Fruit fly (Drosophila melanogaster) whole organism, embryonic: ENCODE measurements around the gene Rtca.

Experiments used
- Aef1 ChIP-seq: fragments of 200-800 bp; sonication (Bioruptor generic); IDR thresholded peaks from 3 replicates; pipeline ENCODE4 v1.3.6; 2022; ENCODE audit warnings: missing biosample characterization, missing genetic modification characterization
- Bdp1 ChIP-seq: fragments of 200-800 bp; sonication (Bioruptor generic); optimal IDR thresholded peaks from 3 replicates; lab custom pipeline; 2016; ENCODE audit warnings: missing biosample characterization, missing genetic modification characterization
- CG10431 ChIP-seq: fragments of 200-800 bp; sonication (Bioruptor generic); optimal IDR thresholded peaks from 3 replicates; lab custom pipeline; 2018; ENCODE audit warnings: missing biosample characterization, mild to moderate bottlenecking, missing genetic modification characterization
- CG10959 ChIP-seq: fragments of 200-800 bp; sonication (Bioruptor generic); IDR thresholded peaks from 2 replicates; pipeline ENCODE4 v1.3.6; 2022; ENCODE audit warnings: missing biosample characterization, missing genetic modification characterization
- CG11093 ChIP-seq: fragments of 200-800 bp; sonication (Bioruptor generic); IDR thresholded peaks from 3 replicates; pipeline ENCODE4 v1.3.6; 2022; ENCODE audit warnings: missing biosample characterization, missing genetic modification characterization
- CG11504 ChIP-seq: fragments of 200-800 bp; sonication (Bioruptor generic); optimal IDR thresholded peaks from 3 replicates; lab custom pipeline; 2019; ENCODE audit warnings: missing biosample characterization, mild to moderate bottlenecking, missing genetic modification characterization, moderate library complexity
- CG11695 ChIP-seq: fragments of 200-800 bp; sonication (Bioruptor generic); IDR thresholded peaks from 3 replicates; pipeline ENCODE4 v1.3.6; 2022; ENCODE audit warnings: missing biosample characterization, missing genetic modification characterization
- CG11723 ChIP-seq: fragments of 200-800 bp; sonication (Bioruptor generic); optimal IDR thresholded peaks from 2 replicates; lab custom pipeline; 2017; ENCODE audit warnings: missing biosample characterization, mild to moderate bottlenecking, missing genetic modification characterization
- CG12104 ChIP-seq: fragments of 200-800 bp; sonication (Bioruptor generic); optimal IDR thresholded peaks from 3 replicates; lab custom pipeline; 2016; ENCODE audit warnings: missing biosample characterization, missing genetic modification characterization
- CG13775 ChIP-seq: fragments of 200-800 bp; sonication (Bioruptor generic); optimal IDR thresholded peaks from 3 replicates; lab custom pipeline; 2017; ENCODE audit warnings: missing biosample characterization, mild to moderate bottlenecking, missing genetic modification characterization
- CG14860 ChIP-seq: fragments of 200-800 bp; sonication (Bioruptor generic); IDR thresholded peaks from 3 replicates; pipeline ENCODE4 v1.3.6; 2022; ENCODE audit warnings: missing biosample characterization, missing genetic modification characterization; ENCODE audit not compliant: partially characterized antibody
- CG2889 ChIP-seq: fragments of 200-800 bp; sonication (Bioruptor generic); IDR thresholded peaks from 3 replicates; pipeline ENCODE4 v1.3.6; 2022; ENCODE audit warnings: missing biosample characterization, missing genetic modification characterization
- CG33213 ChIP-seq: fragments of 200-800 bp; sonication (Bioruptor generic); optimal IDR thresholded peaks from 3 replicates; lab custom pipeline; 2016; ENCODE audit warnings: missing biosample characterization, missing genetic modification characterization
- CG3838 ChIP-seq: fragments of 200-800 bp; sonication (Bioruptor generic); optimal IDR thresholded peaks from 3 replicates; lab custom pipeline; 2016; ENCODE audit warnings: missing biosample characterization, missing genetic modification characterization
- CG4282 ChIP-seq: fragments of 200-800 bp; sonication (Bioruptor generic); optimal IDR thresholded peaks from 2 replicates; lab custom pipeline; 2016; ENCODE audit warnings: missing biosample characterization, missing genetic modification characterization
- CG4820 ChIP-seq: fragments of 200-800 bp; sonication (Bioruptor generic); optimal IDR thresholded peaks from 3 replicates; lab custom pipeline; 2016; ENCODE audit warnings: missing biosample characterization, missing genetic modification characterization
- CG6683 ChIP-seq: fragments of 200-800 bp; sonication (Bioruptor generic); optimal IDR thresholded peaks from 2 replicates; lab custom pipeline; 2017; ENCODE audit warnings: missing biosample characterization, mild to moderate bottlenecking, missing genetic modification characterization, missing genetic modification reagents
- CG6813 ChIP-seq: fragments of 200-800 bp; sonication (Bioruptor generic); optimal IDR thresholded peaks from 2 replicates; lab custom pipeline; 2017; ENCODE audit warnings: missing biosample characterization, missing genetic modification characterization, mild to moderate bottlenecking, moderate library complexity, missing genetic modification reagents
- CG6854 ChIP-seq: fragments of 200-800 bp; sonication (Bioruptor generic); optimal IDR thresholded peaks from 3 replicates; lab custom pipeline; 2017; ENCODE audit warnings: missing biosample characterization, mild to moderate bottlenecking, missing genetic modification characterization
- CG7271 ChIP-seq: fragments of 200-800 bp; sonication (Bioruptor generic); optimal IDR thresholded peaks from 2 replicates; lab custom pipeline; 2018; ENCODE audit warnings: missing biosample characterization, mild to moderate bottlenecking, missing genetic modification characterization, moderate library complexity
- CG7745 ChIP-seq: fragments of 200-800 bp; sonication (Bioruptor generic); optimal IDR thresholded peaks from 2 replicates; lab custom pipeline; 2018; ENCODE audit warnings: missing biosample characterization, mild to moderate bottlenecking, missing genetic modification characterization, moderate library complexity
- CG8359 ChIP-seq: fragments of 200-800 bp; sonication (Bioruptor generic); optimal IDR thresholded peaks from 2 replicates; lab custom pipeline; 2017; ENCODE audit warnings: missing biosample characterization, mild to moderate bottlenecking, missing genetic modification characterization, borderline replicate concordance
- CG9797 ChIP-seq: fragments of 200-800 bp; sonication (Bioruptor generic); optimal IDR thresholded peaks from 3 replicates; lab custom pipeline; 2018; ENCODE audit warnings: missing biosample characterization, mild to moderate bottlenecking, missing genetic modification characterization
- Deaf1 ChIP-seq: fragments of 200-800 bp; optimal IDR thresholded peaks from 3 replicates; lab custom pipeline; 2019; ENCODE audit warnings: missing biosample characterization, mild to moderate bottlenecking, missing genetic modification characterization, moderate library complexity
- E2f2 ChIP-seq: fragments of 200-800 bp; sonication (Bioruptor generic); IDR thresholded peaks from 2 replicates; pipeline ENCODE4 v1.3.6; 2022; ENCODE audit warnings: missing biosample characterization, missing genetic modification characterization
- Eip74EF ChIP-seq, 2 experiments: fragments of 200-800 bp in 1 of 2; fragments of >200 bp in 1 of 2; sonication (Bioruptor generic) in 1 of 2; optimal IDR thresholded peaks; 2 replicates each; lab custom pipeline; 2017 to 2019; ENCODE audit warnings: missing biosample characterization in 2 of 2, missing genetic modification characterization in 2 of 2, mild to moderate bottlenecking in 1 of 2, moderate library complexity in 1 of 2
- Fer2 ChIP-seq: fragments of 200-800 bp; sonication (Bioruptor generic); optimal IDR thresholded peaks from 2 replicates; lab custom pipeline; 2018; ENCODE audit warnings: missing biosample characterization, mild to moderate bottlenecking, missing genetic modification characterization, moderate library complexity
- GATAe ChIP-seq: fragments of 200-800 bp; sonication (Bioruptor generic); conservative IDR thresholded peaks from 2 replicates; pipeline ENCODE4 v1.3.6; 2022; ENCODE audit warnings: missing biosample characterization, missing genetic modification characterization
- Gug ChIP-seq: fragments of 200-800 bp; sonication (Bioruptor generic); IDR thresholded peaks from 4 replicates; pipeline ENCODE4 v1.3.6; 2022; ENCODE audit warnings: missing biosample characterization, missing genetic modification characterization
- Kr ChIP-seq: fragments of 200-800 bp; sonication (Bioruptor generic); optimal IDR thresholded peaks from 2 replicates; lab custom pipeline; 2017; ENCODE audit warnings: missing biosample characterization, mild to moderate bottlenecking, missing genetic modification characterization
- Lpt ChIP-seq: fragments of >200 bp; optimal IDR thresholded peaks from 2 replicates; lab custom pipeline; 2018; ENCODE audit warnings: missing biosample characterization, missing genetic modification characterization
- Max ChIP-seq: fragments of 200-800 bp; sonication (Bioruptor generic); optimal IDR thresholded peaks from 2 replicates; lab custom pipeline; 2016; ENCODE audit warnings: missing biosample characterization, mild to moderate bottlenecking, missing genetic modification characterization
- Mrtf ChIP-seq: fragments of 200-800 bp; sonication (Bioruptor generic); IDR thresholded peaks from 3 replicates; pipeline ENCODE4 v1.3.6; 2022; ENCODE audit warnings: missing biosample characterization, missing genetic modification characterization
- Sox100B ChIP-seq: fragments of 200-800 bp; sonication (Bioruptor generic); optimal IDR thresholded peaks from 3 replicates; lab custom pipeline; 2018; ENCODE audit warnings: missing biosample characterization, mild to moderate bottlenecking, missing genetic modification characterization
- amos ChIP-seq: fragments of 200-800 bp; sonication (Bioruptor generic); IDR thresholded peaks from 2 replicates; pipeline ENCODE4 v1.3.6; 2022; ENCODE audit warnings: missing biosample characterization, missing genetic modification characterization; ENCODE audit not compliant: partially characterized antibody
- ara ChIP-seq: fragments of 200-800 bp; sonication (Bioruptor generic); IDR thresholded peaks from 2 replicates; pipeline ENCODE4 v1.3.6; 2022; ENCODE audit warnings: missing biosample characterization, missing genetic modification characterization
- dimm ChIP-seq: fragments of 200-800 bp; sonication (Bioruptor generic); IDR thresholded peaks from 2 replicates; pipeline ENCODE4 v1.3.6; 2022; ENCODE audit warnings: missing biosample characterization, missing genetic modification characterization
- esg ChIP-seq: fragments of 200-800 bp; sonication (Bioruptor generic); conservative IDR thresholded peaks from 2 replicates; pipeline ENCODE4 v1.3.6; 2022; ENCODE audit warnings: missing biosample characterization, missing genetic modification characterization
- fd102C ChIP-seq: fragments of 200-800 bp; sonication (Bioruptor generic); optimal IDR thresholded peaks from 2 replicates; lab custom pipeline; 2018; ENCODE audit warnings: missing biosample characterization, mild to moderate bottlenecking, missing genetic modification characterization, moderate library complexity
- fd64A ChIP-seq: fragments of 200-800 bp; sonication (Bioruptor generic); optimal IDR thresholded peaks from 3 replicates; lab custom pipeline; 2018; ENCODE audit warnings: missing biosample characterization, mild to moderate bottlenecking, missing genetic modification characterization
- h ChIP-seq: fragments of >200 bp; optimal IDR thresholded peaks from 2 replicates; lab custom pipeline; 2017
- kay ChIP-seq: fragments of 200-800 bp; sonication (Bioruptor generic); optimal IDR thresholded peaks from 2 replicates; lab custom pipeline; 2016; ENCODE audit warnings: missing biosample characterization, missing genetic modification characterization
- org-1 ChIP-seq: fragments of 200-800 bp; sonication (Bioruptor generic); optimal IDR thresholded peaks from 2 replicates; lab custom pipeline; 2017; ENCODE audit warnings: missing biosample characterization, missing genetic modification characterization
- pho ChIP-seq: fragments of 200-800 bp; sonication (Bioruptor generic); optimal IDR thresholded peaks from 2 replicates; lab custom pipeline; 2016; ENCODE audit warnings: missing biosample characterization, missing genetic modification characterization
- pnt ChIP-seq: fragments of 200-800 bp; sonication (Bioruptor generic); optimal IDR thresholded peaks from 3 replicates; lab custom pipeline; 2016; ENCODE audit warnings: missing biosample characterization, missing genetic modification characterization
- run ChIP-seq: fragments of 200-800 bp; sonication (Bioruptor generic); optimal IDR thresholded peaks from 3 replicates; lab custom pipeline; 2018; ENCODE audit warnings: missing biosample characterization, mild to moderate bottlenecking, missing genetic modification characterization
- sna ChIP-seq: fragments of 200-800 bp; sonication (Bioruptor generic); IDR thresholded peaks from 2 replicates; pipeline ENCODE4 v1.3.6; 2022; ENCODE audit warnings: missing biosample characterization, missing genetic modification characterization; ENCODE audit not compliant: partially characterized antibody
- tll ChIP-seq, 2 experiments: fragments of 200-800 bp in 1 of 2; fragments of >200 bp in 1 of 2; sonication (Bioruptor generic) in 1 of 2; optimal IDR thresholded peaks; 2 replicates each; lab custom pipeline; 2017 to 2019; ENCODE audit warnings: missing biosample characterization in 2 of 2, missing genetic modification characterization in 2 of 2, mild to moderate bottlenecking in 1 of 2, moderate library complexity in 1 of 2
- tx ChIP-seq: fragments of 200-800 bp; sonication (Bioruptor generic); optimal IDR thresholded peaks from 2 replicates; lab custom pipeline; 2016; ENCODE audit warnings: missing biosample characterization, missing genetic modification characterization
- wor ChIP-seq: fragments of 200-800 bp; sonication (Bioruptor generic); IDR thresholded peaks from 2 replicates; pipeline ENCODE4 v1.3.6; 2022; ENCODE audit warnings: missing biosample characterization, missing genetic modification characterization
- zfh2 ChIP-seq: fragments of 200-800 bp; sonication (Bioruptor generic); optimal IDR thresholded peaks from 2 replicates; lab custom pipeline; 2016; ENCODE audit warnings: missing biosample characterization, missing genetic modification characterization

The Rtca gene

DNA sequence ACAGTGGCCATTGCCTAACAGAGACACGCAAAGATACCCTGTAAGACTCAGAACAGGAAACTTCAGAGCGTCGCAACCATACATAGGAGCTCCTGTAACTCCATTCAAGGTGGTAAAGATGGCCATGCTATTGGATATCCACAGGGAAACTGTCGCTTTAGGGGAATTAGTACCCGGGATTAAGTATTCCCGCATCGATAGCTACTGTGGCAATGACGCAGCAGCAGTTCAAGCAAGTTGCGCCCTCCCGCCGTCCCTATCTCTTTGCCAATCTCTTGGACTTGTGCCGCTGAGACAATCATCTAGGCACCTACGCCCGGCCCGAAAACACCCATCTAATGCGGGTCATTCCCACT lies 1.5 kb upstream of the Rtca start (continued):
- TF ChIP-seq CG11093 (GFP tag; lab: Robert Waterston, UW) (peak; percentile 62; the same call in 2 of the 3 replicates), pnt (GFP tag; lab: Kevin White, UChicago) (peak; percentile 56), CG7745 (tag; lab: Kevin White, UChicago) (no peak), zfh2 (GFP tag; lab: Kevin White, UChicago) (peak; percentile 73), Kr (GFP tag; lab: Kevin White, UChicago) (no peak), wor (GFP tag; lab: Robert Waterston, UW) (peak; percentile 34; the same call in 1 of the 2 replicates), CG14860 (no peak), Lpt (GFP tag; lab: Kevin White, UChicago) (no peak), run (tag; lab: Kevin White, UChicago) (no peak), CG10959 (GFP tag; lab: Robert Waterston, UW) (0 out of 2 replicates have a peak, but pooled peaks have one; percentile 13), ara (GFP tag; lab: Robert Waterston, UW) (no peak), CG7271 (tag; lab: Kevin White, UChicago) (no peak), Gug (GFP tag; lab: Robert Waterston, UW) (peak; percentile 63; the same call in 2 of the 4 replicates), CG11695 (GFP tag; lab: Robert Waterston, UW) (peak; percentile 81), CG13775 (peak; percentile 26), pho (GFP tag; lab: Kevin White, UChicago) (peak; percentile 25), kay (peak; percentile 98), Mrtf (GFP tag; lab: Robert Waterston, UW) (peak; percentile 76), CG8359 (GFP tag; lab: Kevin White, UChicago) (no peak), CG6854 (GFP tag; lab: Kevin White, UChicago) (peak; percentile 56), esg (GFP tag; lab: Robert Waterston, UW) (peak; percentile 75), E2f2 (GFP tag; lab: Robert Waterston, UW) (peak; percentile 43), CG12104 (GFP tag; lab: Kevin White, UChicago) (peak; percentile 9), CG2889 (GFP tag; lab: Robert Waterston, UW) (no peak), dimm (GFP tag; lab: Robert Waterston, UW) (0 out of 2 replicates have a peak, but pooled peaks have one; percentile 23), Aef1 (GFP tag; lab: Robert Waterston, UW) (peak; percentile 77), Fer2 (tag; lab: Kevin White, UChicago) (peak; percentile 33), fd102C (GFP tag; lab: Kevin White, UChicago) (no peak), CG6683 (peak; percentile 46), sna (GFP tag; lab: Robert Waterston, UW) (no peak), CG9797 (GFP tag; lab: Kevin White, UChicago) (no peak), CG11504 (tag; lab: Kevin White, UChicago) (peak; percentile 74), org-1 (GFP tag; lab: Kevin White, UChicago) (peak; percentile 56), tx (GFP tag; lab: Kevin White, UChicago) (peak; percentile 52), Max (GFP tag; lab: Kevin White, UChicago) (no peak), CG6813 (GFP tag; lab: Kevin White, UChicago) (no peak), tll (GFP tag; optimal IDR thresholded peaks at IDR 0.05; lab: Kevin White, UChicago) (no peak), CG4820 (GFP tag; lab: Kevin White, UChicago) (peak; percentile 37), Bdp1 (peak; percentile 9), GATAe (GFP tag; lab: Robert Waterston, UW) (no peak), CG3838 (no peak), CG10431 (GFP tag; lab: Kevin White, UChicago) (no peak), CG33213 (peak; percentile 11), Eip74EF (GFP tag; optimal IDR thresholded peaks at IDR 0.05; lab: Kevin White, UChicago) (peak in 1 of 2 experiments; percentile 6), h (lab: Kevin White, UChicago) (no peak), fd64A (no peak), Sox100B (GFP tag; lab: Kevin White, UChicago) (no peak), Deaf1 (tag; lab: Kevin White, UChicago) (peak; percentile 31), CG4282 (GFP tag; lab: Kevin White, UChicago) (no peak), amos (GFP tag; lab: Robert Waterston, UW) (no peak), CG11723 (peak; percentile 5)
